Fruit fly (Drosophila melanogaster) whole organism, embryonic: ENCODE results near the gene Vha100-2.

Experiments used
- B-H2 ChIP-seq: fragments of 200-800 bp; sonication (Bioruptor generic); optimal IDR thresholded peaks from 2 replicates; lab custom pipeline; 2018; ENCODE audit warnings: missing biosample characterization, mild to moderate bottlenecking, missing genetic modification characterization
- CG10147 ChIP-seq: fragments of 200-800 bp; sonication (Bioruptor generic); optimal IDR thresholded peaks from 2 replicates; lab custom pipeline; 2019; ENCODE audit warnings: missing biosample characterization, mild to moderate bottlenecking, missing genetic modification characterization, moderate library complexity
- CG11398 ChIP-seq: fragments of 200-800 bp; sonication (Bioruptor generic); optimal IDR thresholded peaks from 2 replicates; lab custom pipeline; 2016; ENCODE audit warnings: missing biosample characterization, missing genetic modification characterization
- CG11695 ChIP-seq: fragments of 200-800 bp; sonication (Bioruptor generic); IDR thresholded peaks from 3 replicates; pipeline ENCODE4 v1.3.6; 2022; ENCODE audit warnings: missing biosample characterization, missing genetic modification characterization
- CG12299 ChIP-seq: fragments of 200-800 bp; sonication (Bioruptor generic); optimal IDR thresholded peaks from 2 replicates; lab custom pipeline; 2018; ENCODE audit warnings: missing biosample characterization, mild to moderate bottlenecking, missing genetic modification characterization
- CG14050 ChIP-seq: fragments of 200-800 bp; sonication (Bioruptor generic); IDR thresholded peaks from 3 replicates; pipeline ENCODE4 v1.3.6; 2022; ENCODE audit warnings: missing biosample characterization, missing genetic modification characterization
- CG14667 ChIP-seq: fragments of 200-800 bp; sonication (Bioruptor generic); IDR thresholded peaks from 2 replicates; pipeline ENCODE4 v1.3.6; 2022; ENCODE audit warnings: missing biosample characterization, missing genetic modification characterization
- CG15479 ChIP-seq: fragments of 200-800 bp; sonication (Bioruptor generic); optimal IDR thresholded peaks from 3 replicates; lab custom pipeline; 2019; ENCODE audit warnings: missing biosample characterization, mild to moderate bottlenecking, missing genetic modification characterization, moderate library complexity
- CG17802 ChIP-seq: fragments of 200-800 bp; sonication (Bioruptor generic); optimal IDR thresholded peaks from 2 replicates; lab custom pipeline; 2018; ENCODE audit warnings: missing biosample characterization, mild to moderate bottlenecking, missing genetic modification characterization, moderate library complexity
- CG18011 ChIP-seq: fragments of 200-800 bp; sonication (Bioruptor generic); optimal IDR thresholded peaks from 2 replicates; lab custom pipeline; 2017; ENCODE audit warnings: missing biosample characterization, missing genetic modification characterization, mild to moderate bottlenecking, moderate library complexity, missing genotype
- CG33213 ChIP-seq: fragments of 200-800 bp; sonication (Bioruptor generic); optimal IDR thresholded peaks from 3 replicates; lab custom pipeline; 2016; ENCODE audit warnings: missing biosample characterization, missing genetic modification characterization
- CG3407 ChIP-seq: fragments of 200-800 bp; sonication (Bioruptor generic); optimal IDR thresholded peaks from 2 replicates; lab custom pipeline; 2018; ENCODE audit warnings: missing biosample characterization, mild to moderate bottlenecking, missing genetic modification characterization
- CG34376 ChIP-seq: fragments of 200-800 bp; sonication (Bioruptor generic); optimal IDR thresholded peaks from 2 replicates; lab custom pipeline; 2018; ENCODE audit warnings: missing biosample characterization, mild to moderate bottlenecking, missing genetic modification characterization
- CG43689 ChIP-seq: fragments of 200-800 bp; sonication (Bioruptor generic); IDR thresholded peaks from 2 replicates; pipeline ENCODE4 v1.3.6; 2022; ENCODE audit warnings: missing biosample characterization, missing genetic modification characterization
- CG4730 ChIP-seq: fragments of 200-800 bp; sonication (Bioruptor generic); IDR thresholded peaks from 2 replicates; pipeline ENCODE4 v1.3.6; 2022; ENCODE audit warnings: missing biosample characterization, missing genetic modification characterization
- CG6683 ChIP-seq: fragments of 200-800 bp; sonication (Bioruptor generic); optimal IDR thresholded peaks from 2 replicates; lab custom pipeline; 2017; ENCODE audit warnings: missing biosample characterization, mild to moderate bottlenecking, missing genetic modification characterization, missing genetic modification reagents
- CG7556 ChIP-seq: fragments of 200-800 bp; sonication (Bioruptor generic); optimal IDR thresholded peaks from 2 replicates; lab custom pipeline; 2017; ENCODE audit warnings: missing biosample characterization, mild to moderate bottlenecking, missing genetic modification characterization
- CG7745 ChIP-seq: fragments of 200-800 bp; sonication (Bioruptor generic); optimal IDR thresholded peaks from 2 replicates; lab custom pipeline; 2018; ENCODE audit warnings: missing biosample characterization, mild to moderate bottlenecking, missing genetic modification characterization, moderate library complexity
- CG7987 ChIP-seq: fragments of 200-800 bp; sonication (Bioruptor generic); optimal IDR thresholded peaks from 2 replicates; lab custom pipeline; 2018; ENCODE audit warnings: missing biosample characterization, mild to moderate bottlenecking, missing genetic modification characterization, moderate library complexity
- CG9215 ChIP-seq: fragments of 200-800 bp; sonication (Bioruptor generic); IDR thresholded peaks from 2 replicates; pipeline ENCODE4 v1.3.6; 2022; ENCODE audit warnings: missing biosample characterization, missing genetic modification characterization
- CG9437 ChIP-seq: fragments of 200-800 bp; sonication (Bioruptor generic); optimal IDR thresholded peaks from 2 replicates; lab custom pipeline; 2018; ENCODE audit warnings: missing biosample characterization, mild to moderate bottlenecking, missing genetic modification characterization
- CTCF ChIP-seq: fragments of 200-800 bp; sonication (Bioruptor generic); optimal IDR thresholded peaks from 2 replicates; lab custom pipeline; 2017; ENCODE audit warnings: missing biosample characterization, mild to moderate bottlenecking, missing genetic modification characterization, moderate library complexity
- D19B ChIP-seq: fragments of 200-800 bp; sonication (Bioruptor generic); optimal IDR thresholded peaks from 2 replicates; lab custom pipeline; 2017; ENCODE audit warnings: missing biosample characterization, mild to moderate bottlenecking, missing genetic modification characterization
- Dbx ChIP-seq: fragments of 200-800 bp; sonication (Bioruptor generic); IDR thresholded peaks from 3 replicates; pipeline ENCODE4 v1.3.6; 2022; ENCODE audit warnings: missing biosample characterization, missing genetic modification characterization
- Hr51 ChIP-seq, 2 experiments: fragments of 200-800 bp; sonication (Bioruptor generic); optimal IDR thresholded peaks; 2 replicates in 1 of 2; 3 replicates in 1 of 2; lab custom pipeline; 2016 to 2018; ENCODE audit warnings: missing biosample characterization in 2 of 2, missing genetic modification characterization in 2 of 2, mild to moderate bottlenecking in 1 of 2, moderate library complexity in 1 of 2
- Lpt ChIP-seq: fragments of >200 bp; optimal IDR thresholded peaks from 2 replicates; lab custom pipeline; 2018; ENCODE audit warnings: missing biosample characterization, missing genetic modification characterization
- Max ChIP-seq: fragments of 200-800 bp; sonication (Bioruptor generic); optimal IDR thresholded peaks from 2 replicates; lab custom pipeline; 2016; ENCODE audit warnings: missing biosample characterization, mild to moderate bottlenecking, missing genetic modification characterization
- NfI ChIP-seq: fragments of 200-800 bp; sonication (Bioruptor generic); optimal IDR thresholded peaks from 3 replicates; lab custom pipeline; 2018; ENCODE audit warnings: missing biosample characterization, mild to moderate bottlenecking, missing genetic modification characterization, moderate library complexity
- Oaz ChIP-seq: fragments of 200-800 bp; sonication (Bioruptor generic); IDR thresholded peaks from 2 replicates; pipeline ENCODE4 v1.3.6; 2022; ENCODE audit warnings: missing biosample characterization, missing genetic modification characterization
- Optix ChIP-seq: fragments of 200-800 bp; sonication (Bioruptor generic); IDR thresholded peaks from 3 replicates; pipeline ENCODE4 v1.3.6; 2022; ENCODE audit warnings: missing biosample characterization, missing genetic modification characterization
- Taf1 ChIP-seq: fragments of 200-800 bp; sonication (Bioruptor generic); IDR thresholded peaks from 2 replicates; pipeline ENCODE4 v1.3.6; 2022; ENCODE audit warnings: missing biosample characterization, missing genetic modification characterization
- Tbp ChIP-seq: fragments of >200 bp; optimal IDR thresholded peaks from 2 replicates; lab custom pipeline; 2018; ENCODE audit warnings: missing biosample characterization, missing genetic modification characterization
- Xrp1 ChIP-seq: fragments of 200-800 bp; sonication (Bioruptor generic); IDR thresholded peaks from 2 replicates; pipeline ENCODE4 v1.3.6; 2022; ENCODE audit warnings: missing biosample characterization, missing genetic modification characterization
- bowl ChIP-seq: fragments of 200-800 bp; sonication (Bioruptor generic); IDR thresholded peaks from 2 replicates; pipeline ENCODE4 v1.3.6; 2022; ENCODE audit warnings: missing biosample characterization, missing genetic modification characterization
- cwo ChIP-seq: fragments of 200-800 bp; sonication (Bioruptor generic); optimal IDR thresholded peaks from 3 replicates; lab custom pipeline; 2017; ENCODE audit warnings: missing biosample characterization, missing genetic modification characterization, mild to moderate bottlenecking, moderate library complexity, missing genetic modification reagents
- dati ChIP-seq: fragments of 200-800 bp; sonication (Bioruptor generic); IDR thresholded peaks from 2 replicates; pipeline ENCODE4 v1.3.6; 2022; ENCODE audit warnings: missing biosample characterization, missing genetic modification characterization
- ewg ChIP-seq: fragments of 200-800 bp; sonication (Bioruptor generic); optimal IDR thresholded peaks from 3 replicates; lab custom pipeline; 2017; ENCODE audit warnings: mild to moderate bottlenecking, missing biosample characterization, missing genetic modification reagents, missing genetic modification characterization
- eyg ChIP-seq: fragments of 200-800 bp; sonication (Bioruptor generic); optimal IDR thresholded peaks from 3 replicates; lab custom pipeline; 2016; ENCODE audit warnings: missing biosample characterization, missing genetic modification characterization
- gro ChIP-seq: fragments of 200-800 bp; sonication (Bioruptor generic); optimal IDR thresholded peaks from 2 replicates; lab custom pipeline; 2016; ENCODE audit warnings: missing biosample characterization, missing genetic modification characterization
- gt ChIP-seq: fragments of 200-800 bp; sonication (Bioruptor generic); IDR thresholded peaks from 2 replicates; pipeline ENCODE4 v1.3.6; 2022; ENCODE audit warnings: missing biosample characterization, missing genetic modification characterization
- mam ChIP-seq: fragments of 200-800 bp; sonication (Bioruptor generic); optimal IDR thresholded peaks from 3 replicates; lab custom pipeline; 2016; ENCODE audit warnings: missing biosample characterization, missing genetic modification characterization
- oc ChIP-seq: fragments of 200-800 bp; sonication (Bioruptor generic); optimal IDR thresholded peaks from 2 replicates; lab custom pipeline; 2018; ENCODE audit warnings: missing biosample characterization, mild to moderate bottlenecking, missing genetic modification characterization, moderate library complexity
- sens ChIP-seq: fragments of 200-800 bp; sonication (Bioruptor generic); peaks from one replicate; lab custom pipeline; 2016; ENCODE audit warnings: missing biosample characterization, missing genetic modification characterization
- shn ChIP-seq: fragments of 200-800 bp; sonication (Bioruptor generic); optimal IDR thresholded peaks from 3 replicates; lab custom pipeline; 2016; ENCODE audit warnings: missing biosample characterization, missing genetic modification characterization
- sna ChIP-seq: fragments of 200-800 bp; sonication (Bioruptor generic); IDR thresholded peaks from 2 replicates; pipeline ENCODE4 v1.3.6; 2022; ENCODE audit warnings: missing biosample characterization, missing genetic modification characterization; ENCODE audit not compliant: partially characterized antibody
- tgo ChIP-seq: fragments of 200-800 bp; sonication (Bioruptor generic); IDR thresholded peaks from 3 replicates; pipeline ENCODE4 v1.3.6; 2022; ENCODE audit warnings: missing biosample characterization, missing genetic modification characterization
- tio ChIP-seq: fragments of 200-800 bp; sonication (Bioruptor generic); optimal IDR thresholded peaks from 2 replicates; lab custom pipeline; 2017; ENCODE audit warnings: missing biosample characterization, missing genetic modification characterization, inconsistent platforms
- trh ChIP-seq: fragments of 200-800 bp; sonication (Bioruptor generic); optimal IDR thresholded peaks from 2 replicates; lab custom pipeline; 2016; ENCODE audit warnings: missing biosample characterization, missing genetic modification characterization
- unc-4 ChIP-seq: fragments of 200-800 bp; sonication (Bioruptor generic); IDR thresholded peaks from 2 replicates; pipeline ENCODE4 v1.3.6; 2022; ENCODE audit warnings: missing biosample characterization, missing genetic modification characterization; ENCODE audit not compliant: partially characterized antibody
- usp ChIP-seq: fragments of >200 bp; optimal IDR thresholded peaks from 2 replicates; lab custom pipeline; 2017; ENCODE audit warnings: missing biosample characterization, missing genetic modification characterization

Vha100-2 gene

dm6 chr3R:18448059-18448979, 49.4 kb upstream of the Vha100-2 start (continued):
- no peak for TF ChIP-seq CG17802 (tag; lab: Kevin White, UChicago)
- peak; percentile 73 for TF ChIP-seq D19B (GFP tag; lab: Kevin White, UChicago)
- TF ChIP-seq Hr51 (GFP tag; optimal IDR thresholded peaks at IDR 0.05; lab: Kevin White, UChicago) = no peak
- TF ChIP-seq dati (GFP tag; lab: Robert Waterston, UW) = no peak
- no peak for TF ChIP-seq CG11695
- no peak for TF ChIP-seq Xrp1 (GFP tag; lab: Robert Waterston, UW)
- TF ChIP-seq CG7987 = no peak
- TF ChIP-seq CTCF = no peak
- no peak for TF ChIP-seq sens (GFP tag; lab: Kevin White, UChicago)
- TF ChIP-seq CG18011 = no peak
- TF ChIP-seq CG7556 (GFP tag; lab: Kevin White, UChicago) = peak; percentile 7
- TF ChIP-seq gt (GFP tag; lab: Robert Waterston, UW) = no peak
- no peak for TF ChIP-seq CG7745 (tag; lab: Kevin White, UChicago)
- TF ChIP-seq trh (GFP tag; lab: Kevin White, UChicago) = no peak
- TF ChIP-seq Taf1 (GFP tag; lab: Robert Waterston, UW) = 0 out of 2 replicates have a peak, but pooled peaks have one; percentile 36
- TF ChIP-seq Oaz (GFP tag; lab: Robert Waterston, UW) = no peak
- TF ChIP-seq CG10147 (GFP tag; lab: Kevin White, UChicago) = peak; percentile 44
- TF ChIP-seq Tbp (GFP tag; lab: Kevin White, UChicago) = no peak
- no peak for TF ChIP-seq CG3407 (GFP tag; lab: Kevin White, UChicago)
- TF ChIP-seq CG34376 (GFP tag; lab: Kevin White, UChicago) = no peak
- peak; percentile 51 for TF ChIP-seq gro
- no peak for TF ChIP-seq NfI (GFP tag; lab: Kevin White, UChicago)
- TF ChIP-seq ewg (GFP tag; lab: Kevin White, UChicago) = no peak
- no peak for TF ChIP-seq eyg
- TF ChIP-seq CG9215 = peak; percentile 67
- no peak for TF ChIP-seq B-H2
- TF ChIP-seq CG15479 (GFP tag; lab: Kevin White, UChicago) = no peak
- no peak for TF ChIP-seq unc-4 (GFP tag; lab: Robert Waterston, UW)
- TF ChIP-seq mam = peak; percentile 71
- no peak for TF ChIP-seq Max (GFP tag; lab: Kevin White, UChicago)
- TF ChIP-seq sna (GFP tag; lab: Robert Waterston, UW) = no peak
- TF ChIP-seq oc (tag; lab: Kevin White, UChicago) = no peak
- TF ChIP-seq CG9437 = no peak
- TF ChIP-seq bowl = no peak
- TF ChIP-seq Dbx = peak; percentile 38; the same call in 1 of the 3 replicates
- no peak for TF ChIP-seq CG12299 (tag; lab: Kevin White, UChicago)
- TF ChIP-seq shn = peak; percentile 13
- TF ChIP-seq CG14667 (GFP tag; lab: Robert Waterston, UW) = no peak
- TF ChIP-seq CG14050 (GFP tag; lab: Robert Waterston, UW) = no peak
- no peak for TF ChIP-seq CG6683
- no peak for TF ChIP-seq tgo (GFP tag; lab: Robert Waterston, UW)
- TF ChIP-seq usp (GFP tag; lab: Kevin White, UChicago) = no peak
- TF ChIP-seq cwo (GFP tag; lab: Kevin White, UChicago) = peak; percentile 24
- no peak for TF ChIP-seq CG43689
- TF ChIP-seq CG11398 (GFP tag; lab: Kevin White, UChicago) = no peak
- peak; percentile 32 for TF ChIP-seq tio
- no peak for TF ChIP-seq Optix (GFP tag; lab: Robert Waterston, UW)
- TF ChIP-seq CG4730 = no peak
- no peak for TF ChIP-seq Lpt
- TF ChIP-seq CG33213 (GFP tag; lab: Kevin White, UChicago) = no peak
